Fruit fly (Drosophila melanogaster) whole organism, embryonic: ENCODE measurements around the gene Acp76A.

Experiments used
- CG10267 ChIP-seq: fragments of 200-800 bp; sonication (Bioruptor generic); optimal IDR thresholded peaks from 2 replicates; lab custom pipeline; 2018; ENCODE audit warnings: missing biosample characterization, mild to moderate bottlenecking, missing genetic modification characterization, moderate library complexity
- CG10431 ChIP-seq: fragments of 200-800 bp; sonication (Bioruptor generic); optimal IDR thresholded peaks from 3 replicates; lab custom pipeline; 2018; ENCODE audit warnings: missing biosample characterization, mild to moderate bottlenecking, missing genetic modification characterization
- CG10565 ChIP-seq: fragments of 200-800 bp; sonication (Bioruptor generic); optimal IDR thresholded peaks from 3 replicates; lab custom pipeline; 2016; ENCODE audit warnings: missing biosample characterization, mild to moderate bottlenecking, missing genetic modification characterization
- CG11560 ChIP-seq: fragments of 200-800 bp; sonication (Bioruptor generic); IDR thresholded peaks from 3 replicates; pipeline ENCODE4 v1.3.6; 2022; ENCODE audit warnings: missing biosample characterization, missing genetic modification characterization
- CG12769 ChIP-seq: fragments of 200-800 bp; sonication (Bioruptor generic); optimal IDR thresholded peaks from 2 replicates; lab custom pipeline; 2019; ENCODE audit warnings: missing biosample characterization, mild to moderate bottlenecking, missing genetic modification characterization, moderate library complexity
- CG13287 ChIP-seq: fragments of 200-800 bp; sonication (Bioruptor generic); IDR thresholded peaks from 2 replicates; pipeline ENCODE4 v1.3.6; 2022; ENCODE audit warnings: missing biosample characterization, missing genetic modification characterization; ENCODE audit not compliant: partially characterized antibody
- CG15696 ChIP-seq: fragments of 200-800 bp; sonication (Bioruptor generic); optimal IDR thresholded peaks from 2 replicates; lab custom pipeline; 2019; ENCODE audit warnings: missing biosample characterization, mild to moderate bottlenecking, missing genetic modification characterization, moderate library complexity
- CG1602 ChIP-seq: fragments of 200-800 bp; sonication (Bioruptor generic); optimal IDR thresholded peaks from 3 replicates; lab custom pipeline; 2016; ENCODE audit warnings: missing biosample characterization, missing genetic modification characterization
- CG17186 ChIP-seq: fragments of 200-800 bp; sonication (Bioruptor generic); optimal IDR thresholded peaks from 3 replicates; lab custom pipeline; 2017; ENCODE audit warnings: missing biosample characterization, missing genetic modification reagents, missing genetic modification characterization
- CG17328 ChIP-seq: fragments of 200-800 bp; sonication (Bioruptor generic); IDR thresholded peaks from 2 replicates; pipeline ENCODE4 v1.3.6; 2022; ENCODE audit warnings: missing biosample characterization, missing genetic modification characterization
- CG31224 ChIP-seq: fragments of 200-800 bp; sonication (Bioruptor generic); IDR thresholded peaks from 2 replicates; pipeline ENCODE4 v1.3.6; 2022; ENCODE audit warnings: missing biosample characterization, missing genetic modification characterization
- CG31388 ChIP-seq: fragments of 200-800 bp; sonication (Bioruptor generic); optimal IDR thresholded peaks from 2 replicates; lab custom pipeline; 2016; ENCODE audit warnings: missing biosample characterization, missing genetic modification characterization
- CG33557 ChIP-seq: fragments of 200-800 bp; sonication (Bioruptor generic); optimal IDR thresholded peaks from 2 replicates; lab custom pipeline; 2019; ENCODE audit warnings: missing biosample characterization, mild to moderate bottlenecking, missing genetic modification characterization, moderate library complexity
- CG34376 ChIP-seq: fragments of 200-800 bp; sonication (Bioruptor generic); optimal IDR thresholded peaks from 2 replicates; lab custom pipeline; 2018; ENCODE audit warnings: missing biosample characterization, mild to moderate bottlenecking, missing genetic modification characterization
- CG3726 ChIP-seq: fragments of 200-800 bp; sonication (Bioruptor generic); IDR thresholded peaks from 3 replicates; pipeline ENCODE4, ENCODE4 v1.3.6; 2022; ENCODE audit warnings: missing biosample characterization, missing genetic modification characterization
- CG4328 ChIP-seq: fragments of 200-800 bp; sonication (Bioruptor generic); optimal IDR thresholded peaks from 3 replicates; lab custom pipeline; 2017; ENCODE audit warnings: missing biosample characterization, missing genetic modification reagents, missing genetic modification characterization
- CG4360 ChIP-seq: fragments of 200-800 bp; sonication (Bioruptor generic); IDR thresholded peaks from 2 replicates; pipeline ENCODE4 v1.3.6; 2022; ENCODE audit warnings: missing biosample characterization, missing genetic modification characterization
- CG6254 ChIP-seq: fragments of 200-800 bp; sonication (Bioruptor generic); optimal IDR thresholded peaks from 3 replicates; lab custom pipeline; 2017; ENCODE audit warnings: mild to moderate bottlenecking, missing biosample characterization, missing genetic modification reagents, missing genetic modification characterization
- CG7839 ChIP-seq: fragments of 200-800 bp; sonication (Bioruptor generic); optimal IDR thresholded peaks from 3 replicates; lab custom pipeline; 2018; ENCODE audit warnings: missing biosample characterization, mild to moderate bottlenecking, missing genetic modification characterization, moderate library complexity
- Camta ChIP-seq: fragments of 200-800 bp; sonication (Bioruptor generic); optimal IDR thresholded peaks from 2 replicates; lab custom pipeline; 2016; ENCODE audit warnings: missing biosample characterization, missing genetic modification characterization
- Ets65A ChIP-seq: fragments of 200-800 bp; sonication (Bioruptor generic); peaks from one replicate; lab custom pipeline; 2016; ENCODE audit warnings: missing biosample characterization, missing genetic modification characterization
- H15 ChIP-seq: fragments of 200-800 bp; sonication (Bioruptor generic); IDR thresholded peaks from 3 replicates; pipeline ENCODE4 v1.3.6; 2022; ENCODE audit warnings: missing biosample characterization, missing genetic modification characterization
- Hr3 ChIP-seq: fragments of 200-800 bp; sonication (Bioruptor generic); optimal IDR thresholded peaks from 3 replicates; lab custom pipeline; 2016; ENCODE audit warnings: missing biosample characterization, missing genetic modification characterization
- Lhr ChIP-seq: fragments of 200-800 bp; sonication (Bioruptor generic); optimal IDR thresholded peaks from 3 replicates; lab custom pipeline; 2017; ENCODE audit warnings: mild to moderate bottlenecking, missing biosample characterization, missing genetic modification reagents, missing genetic modification characterization
- MBD-R2 ChIP-seq: fragments of 200-800 bp; sonication (Bioruptor generic); IDR thresholded peaks from 2 replicates; pipeline ENCODE4 v1.3.6; 2022; ENCODE audit warnings: missing biosample characterization, missing genetic modification characterization
- Med ChIP-seq: fragments of 200-800 bp; sonication (Bioruptor generic); peaks from one replicate; lab custom pipeline; 2016; ENCODE audit warnings: missing biosample characterization, missing genetic modification characterization, mild to moderate bottlenecking, inconsistent platforms, moderate library complexity
- Myb ChIP-seq: fragments of 200-800 bp; sonication (Bioruptor generic); optimal IDR thresholded peaks from 2 replicates; lab custom pipeline; 2016; ENCODE audit warnings: missing biosample characterization, missing genetic modification characterization
- NC2β ChIP-seq: fragments of 200-800 bp; sonication (Bioruptor generic); optimal IDR thresholded peaks from 2 replicates; lab custom pipeline; 2016; ENCODE audit warnings: missing biosample characterization, missing genetic modification characterization
- NfI ChIP-seq: fragments of 200-800 bp; sonication (Bioruptor generic); optimal IDR thresholded peaks from 3 replicates; lab custom pipeline; 2018; ENCODE audit warnings: missing biosample characterization, mild to moderate bottlenecking, missing genetic modification characterization, moderate library complexity
- Side ChIP-seq: fragments of 200-800 bp; sonication (Bioruptor generic); optimal IDR thresholded peaks from 2 replicates; lab custom pipeline; 2016; ENCODE audit warnings: missing biosample characterization, missing genetic modification characterization
- Sry-β ChIP-seq: fragments of 200-800 bp; sonication (Bioruptor generic); optimal IDR thresholded peaks from 2 replicates; lab custom pipeline; 2018; ENCODE audit warnings: missing biosample characterization, mild to moderate bottlenecking, missing genetic modification characterization, moderate library complexity
- cas ChIP-seq: fragments of 200-800 bp; sonication (Bioruptor generic); IDR thresholded peaks from 2 replicates; pipeline ENCODE4 v1.3.6; 2022; ENCODE audit warnings: missing biosample characterization, missing genetic modification characterization
- cg ChIP-seq: fragments of 200-800 bp; sonication (Bioruptor generic); optimal IDR thresholded peaks from 3 replicates; lab custom pipeline; 2019; ENCODE audit warnings: missing biosample characterization, mild to moderate bottlenecking, missing genetic modification characterization, moderate library complexity
- chif ChIP-seq, 2 experiments: fragments of 200-800 bp; sonication (Bioruptor generic); optimal IDR thresholded peaks; 3 replicates each; lab custom pipeline; 2016; ENCODE audit warnings: missing biosample characterization in 2 of 2, missing genetic modification characterization in 2 of 2
- danr ChIP-seq: fragments of 200-800 bp; sonication (Bioruptor generic); IDR thresholded peaks from 2 replicates; pipeline ENCODE4 v1.3.6; 2022; ENCODE audit warnings: missing biosample characterization, missing genetic modification characterization
- ftz-f1 ChIP-seq: fragments of 200-800 bp; sonication (Bioruptor generic); optimal IDR thresholded peaks from 2 replicates; lab custom pipeline; 2016; ENCODE audit warnings: missing biosample characterization, missing genetic modification characterization
- fu2 ChIP-seq: fragments of 200-800 bp; sonication (Bioruptor generic); optimal IDR thresholded peaks from 2 replicates; lab custom pipeline; 2016; ENCODE audit warnings: missing biosample characterization, missing genetic modification characterization
- jumu ChIP-seq: fragments of 200-800 bp; sonication (Bioruptor generic); optimal IDR thresholded peaks from 3 replicates; lab custom pipeline; 2016; ENCODE audit warnings: missing biosample characterization, missing genetic modification characterization
- ken ChIP-seq: fragments of 200-800 bp; sonication (Bioruptor generic); IDR thresholded peaks from 3 replicates; pipeline ENCODE4 v1.3.6; 2022; ENCODE audit warnings: missing biosample characterization, missing genetic modification characterization
- maf-S ChIP-seq: fragments of 200-800 bp; sonication (Bioruptor generic); optimal IDR thresholded peaks from 2 replicates; lab custom pipeline; 2016; ENCODE audit warnings: missing biosample characterization, missing genetic modification characterization
- pnt ChIP-seq: fragments of 200-800 bp; sonication (Bioruptor generic); optimal IDR thresholded peaks from 3 replicates; lab custom pipeline; 2016; ENCODE audit warnings: missing biosample characterization, missing genetic modification characterization
- prd ChIP-seq, 3 experiments: fragments of >200 bp in 2 of 3; fragments of 200-800 bp in 1 of 3; sonication (Bioruptor generic) in 1 of 3; optimal IDR thresholded peaks in 2 of 3; IDR thresholded peaks in 1 of 3; 2 replicates in 2 of 3; 3 replicates in 1 of 3; pipeline versions ENCODE4 v1.3.6 to Lab custom; 2017 to 2022; ENCODE audit warnings: missing biosample characterization in 1 of 3, missing genetic modification characterization in 1 of 3
- ranshi ChIP-seq: fragments of 200-800 bp; sonication (Bioruptor generic); IDR thresholded peaks from 2 replicates; pipeline ENCODE4 v1.3.6; 2022; ENCODE audit warnings: missing biosample characterization, missing genetic modification characterization
- rib ChIP-seq: fragments of 200-800 bp; sonication (Bioruptor generic); IDR thresholded peaks from 2 replicates; pipeline ENCODE4 v1.3.6; 2022; ENCODE audit warnings: missing biosample characterization, missing genetic modification characterization
- row ChIP-seq: fragments of 200-800 bp; sonication (Bioruptor generic); IDR thresholded peaks from 3 replicates; pipeline ENCODE4 v1.3.6; 2022; ENCODE audit warnings: missing biosample characterization, missing genetic modification characterization
- sens ChIP-seq: fragments of 200-800 bp; sonication (Bioruptor generic); peaks from one replicate; lab custom pipeline; 2016; ENCODE audit warnings: missing biosample characterization, missing genetic modification characterization
- seq ChIP-seq: fragments of 200-800 bp; sonication (Bioruptor generic); IDR thresholded peaks from 2 replicates; pipeline ENCODE4 v1.3.6; 2022; ENCODE audit warnings: missing biosample characterization, missing genetic modification characterization
- sug ChIP-seq: fragments of 200-800 bp; optimal IDR thresholded peaks from 2 replicates; lab custom pipeline; 2019; ENCODE audit warnings: missing biosample characterization, mild to moderate bottlenecking, missing genetic modification characterization, moderate library complexity
- trem ChIP-seq: fragments of 200-800 bp; optimal IDR thresholded peaks from 3 replicates; lab custom pipeline; 2019; ENCODE audit warnings: missing biosample characterization, mild to moderate bottlenecking, missing genetic modification characterization, moderate library complexity
- vfl ChIP-seq: fragments of 200-800 bp; sonication (Bioruptor generic); optimal IDR thresholded peaks from 2 replicates; lab custom pipeline; 2016; ENCODE audit warnings: missing biosample characterization, missing genetic modification characterization
- zfh1 ChIP-seq: fragments of 200-800 bp; sonication (Bioruptor generic); IDR thresholded peaks from 3 replicates; pipeline ENCODE4 v1.3.6; 2022; ENCODE audit warnings: missing biosample characterization, missing genetic modification characterization

The Acp76A gene

dm6 chr3L:19051926-19052325 lies at the start of gene Acp76A:
Gene Acp76A, minus strand, starts transcription at chr3L:19052026.
- TF ChIP-seq rib = no peak
- peak; percentile 56 for TF ChIP-seq sens (GFP tag; lab: Kevin White, UChicago)

dm6 chr3L:19100188-19100587 lies 48.4 kb upstream of the Acp76A start, which contains the start of gene Gem2:
Gene Gem2, minus strand, starts transcription at chr3L:19100363.
- TF ChIP-seq CG17328 (GFP tag; lab: Robert Waterston, UW) = no peak
- no peak for TF ChIP-seq Hr3
- TF ChIP-seq Lhr (GFP tag; lab: Kevin White, UChicago) = peak; percentile 55
- no peak for TF ChIP-seq zfh1 (GFP tag; lab: Robert Waterston, UW)
- TF ChIP-seq CG34376 = no peak
- no peak for TF ChIP-seq CG3726
- TF ChIP-seq chif (GFP tag; optimal IDR thresholded peaks at IDR 0.05; lab: Kevin White, UChicago) = no peak
- no peak for TF ChIP-seq danr (GFP tag; lab: Robert Waterston, UW)
- TF ChIP-seq prd (optimal IDR thresholded peaks at IDR 0.05; lab: Kevin White, UChicago) = no peak
- 0 out of 3 replicates have a peak, but pooled peaks have one; percentile 7 for TF ChIP-seq prd (GFP tag; IDR thresholded peaks at IDR 0.05; lab: Robert Waterston, UW)
- no peak for TF ChIP-seq CG1602 (GFP tag; lab: Kevin White, UChicago)
- TF ChIP-seq pnt (GFP tag; lab: Kevin White, UChicago) = no peak
- no peak for TF ChIP-seq H15 (GFP tag; lab: Robert Waterston, UW)
- no peak for TF ChIP-seq jumu (GFP tag; lab: Kevin White, UChicago)
- peak; percentile 59 for TF ChIP-seq row (GFP tag; lab: Robert Waterston, UW)
- TF ChIP-seq ranshi (GFP tag; lab: Robert Waterston, UW) = no peak
- no peak for TF ChIP-seq maf-S (GFP tag; lab: Kevin White, UChicago)
- TF ChIP-seq Sry-β (GFP tag; lab: Kevin White, UChicago) = no peak
- TF ChIP-seq cas = no peak
- no peak for TF ChIP-seq seq (GFP tag; lab: Robert Waterston, UW)
- no peak for TF ChIP-seq ftz-f1 (GFP tag; lab: Kevin White, UChicago)
- no peak for TF ChIP-seq NfI (GFP tag; lab: Kevin White, UChicago)
- TF ChIP-seq CG31224 = no peak
- no peak for TF ChIP-seq CG17186 (GFP tag; lab: Kevin White, UChicago)
- TF ChIP-seq CG10565 (GFP tag; lab: Kevin White, UChicago) = no peak
- no peak for TF ChIP-seq cg
- no peak for TF ChIP-seq sug (tag; lab: Kevin White, UChicago)
- TF ChIP-seq CG6254 (GFP tag; lab: Kevin White, UChicago) = no peak
- no peak for TF ChIP-seq Ets65A
- TF ChIP-seq Side (GFP tag; lab: Kevin White, UChicago) = no peak
- TF ChIP-seq CG15696 (tag; lab: Kevin White, UChicago) = no peak
- no peak for TF ChIP-seq CG4328
- no peak for TF ChIP-seq CG31388 (GFP tag; lab: Kevin White, UChicago)
- TF ChIP-seq CG33557 = no peak
- TF ChIP-seq Med (GFP tag; lab: Kevin White, UChicago) = peak; percentile 64
- no peak for TF ChIP-seq CG7839
- TF ChIP-seq Camta (GFP tag; lab: Kevin White, UChicago) = no peak
- peak; percentile 59 for TF ChIP-seq CG13287 (GFP tag; lab: Robert Waterston, UW)
- TF ChIP-seq CG10431 (GFP tag; lab: Kevin White, UChicago) = no peak
- TF ChIP-seq MBD-R2 (GFP tag; lab: Robert Waterston, UW) = peak; percentile 90
- peak; percentile 97 for TF ChIP-seq Myb (GFP tag; lab: Kevin White, UChicago)
- no peak for TF ChIP-seq ken (GFP tag; lab: Robert Waterston, UW)
- TF ChIP-seq NC2β (GFP tag; lab: Kevin White, UChicago) = no peak
- TF ChIP-seq CG12769 (tag; lab: Kevin White, UChicago) = no peak
- TF ChIP-seq CG4360 = no peak
- peak; percentile 43 for TF ChIP-seq trem (tag; lab: Kevin White, UChicago)
- no peak for TF ChIP-seq vfl (GFP tag; lab: Kevin White, UChicago)
- no peak for TF ChIP-seq CG11560 (tag; lab: Robert Waterston, UW)
- no peak for TF ChIP-seq fu2
- TF ChIP-seq CG10267 (tag; lab: Kevin White, UChicago) = peak; percentile 43
